Worm (Caenorhabditis elegans): ENCODE data around the gene R13A1.10.

DNA sequence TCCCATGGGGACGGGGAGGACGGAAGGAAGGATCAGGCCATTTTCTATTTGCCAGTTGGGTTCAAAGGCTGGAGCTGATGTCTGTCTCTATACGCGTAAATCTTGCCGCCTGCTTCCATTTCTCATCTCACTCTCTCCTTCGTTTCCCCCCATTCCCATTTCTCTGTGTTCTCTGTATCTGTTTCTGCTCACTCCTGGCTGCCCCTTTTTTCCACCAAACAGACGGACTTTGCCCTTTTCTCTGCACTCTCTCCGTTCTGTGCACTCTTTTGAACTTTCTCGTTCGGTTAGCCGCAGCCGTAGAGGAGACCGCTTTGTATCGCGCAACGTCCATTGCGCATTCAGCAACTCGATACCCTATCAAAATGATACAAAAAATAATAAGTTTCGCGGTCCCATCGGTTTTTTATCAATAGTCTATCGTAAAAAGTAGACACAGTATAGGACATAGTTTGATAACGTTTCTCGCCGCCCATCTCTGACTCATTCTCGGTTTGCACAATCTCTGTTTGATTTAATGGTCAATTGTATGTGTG is 8.5 kb upstream of the R13A1.10 start:
- TF ChIP-seq fkh-10 (GFP tag; optimal IDR thresholded peaks at IDR 0.05) = peak; percentile 56
- TF ChIP-seq unc-39 (tag; optimal IDR thresholded peaks at IDR 0.05) = no peak
- TF ChIP-seq ZK546.5 (tag; optimal IDR thresholded peaks at IDR 0.05) = no peak
- TF ChIP-seq ZK337.2 (GFP tag; IDR thresholded peaks at IDR 0.05) = no peak
- TF ChIP-seq nhr-28 (tag; optimal IDR thresholded peaks at IDR 0.05) = peak; percentile 89
- TF ChIP-seq snpc-4 (tag; optimal IDR thresholded peaks at IDR 0.05) = no peak
- TF ChIP-seq ctbp-1 (GFP tag; IDR thresholded peaks at IDR 0.05) = no peak
- TF ChIP-seq nhr-48 (tag; optimal IDR thresholded peaks at IDR 0.05) = no peak
- TF ChIP-seq tra-1 (GFP tag; IDR thresholded peaks at IDR 0.05) = no peak
- TF ChIP-seq pqm-1 (tag; optimal IDR thresholded peaks at IDR 0.05) = peak; percentile 96
- no peak for TF ChIP-seq zag-1 (tag; optimal IDR thresholded peaks at IDR 0.05)
